Fruit fly (Drosophila melanogaster) whole organism, adult: ENCODE results near the gene CG5162.

Experiments
- CG1620 ChIP-seq: fragments of 200-800 bp; sonication (Bioruptor generic); optimal IDR thresholded peaks from 2 replicates; lab custom pipeline; 2016; ENCODE audit warnings: missing biosample characterization, missing genetic modification characterization
- CG33017 ChIP-seq: fragments of 200-800 bp; sonication (Bioruptor generic); optimal IDR thresholded peaks from 2 replicates; lab custom pipeline; 2018; ENCODE audit warnings: missing biosample characterization, mild to moderate bottlenecking, missing genetic modification characterization, moderate library complexity
- CG7045 ChIP-seq: fragments of 200-800 bp; sonication (Bioruptor generic); optimal IDR thresholded peaks from 2 replicates; lab custom pipeline; 2017; ENCODE audit warnings: missing biosample characterization, mild to moderate bottlenecking, missing genetic modification characterization
- CG7101 ChIP-seq: fragments of 200-800 bp; sonication (Bioruptor generic); optimal IDR thresholded peaks from 2 replicates; lab custom pipeline; 2018; ENCODE audit warnings: missing biosample characterization, mild to moderate bottlenecking, missing genetic modification characterization, moderate library complexity
- Clk ChIP-seq: fragments of 200-800 bp; sonication (Bioruptor generic); optimal IDR thresholded peaks from 2 replicates; lab custom pipeline; 2017; ENCODE audit warnings: missing biosample characterization, missing genetic modification characterization
- Crg-1 ChIP-seq: fragments of 200-800 bp; sonication (Bioruptor generic); optimal IDR thresholded peaks from 2 replicates; lab custom pipeline; 2016; ENCODE audit warnings: missing biosample characterization, missing genetic modification characterization
- bab1 ChIP-seq: fragments of 200-800 bp; sonication (Bioruptor generic); optimal IDR thresholded peaks from 3 replicates; lab custom pipeline; 2019; ENCODE audit warnings: missing biosample characterization, mild to moderate bottlenecking, missing genetic modification characterization, moderate library complexity
- cnc ChIP-seq, 2 experiments: fragments of >200 bp; optimal IDR thresholded peaks; 2 replicates each; lab custom pipeline; 2017
- kay ChIP-seq: fragments of 200-800 bp; sonication (Bioruptor generic); peaks from one replicate; lab custom pipeline; 2016; ENCODE audit warnings: missing biosample characterization, missing genetic modification characterization, borderline replicate concordance
- ovo ChIP-seq: fragments of 200-800 bp; sonication (Bioruptor generic); optimal IDR thresholded peaks from 2 replicates; lab custom pipeline; 2016; ENCODE audit warnings: missing biosample characterization, missing genetic modification characterization

DNA sequence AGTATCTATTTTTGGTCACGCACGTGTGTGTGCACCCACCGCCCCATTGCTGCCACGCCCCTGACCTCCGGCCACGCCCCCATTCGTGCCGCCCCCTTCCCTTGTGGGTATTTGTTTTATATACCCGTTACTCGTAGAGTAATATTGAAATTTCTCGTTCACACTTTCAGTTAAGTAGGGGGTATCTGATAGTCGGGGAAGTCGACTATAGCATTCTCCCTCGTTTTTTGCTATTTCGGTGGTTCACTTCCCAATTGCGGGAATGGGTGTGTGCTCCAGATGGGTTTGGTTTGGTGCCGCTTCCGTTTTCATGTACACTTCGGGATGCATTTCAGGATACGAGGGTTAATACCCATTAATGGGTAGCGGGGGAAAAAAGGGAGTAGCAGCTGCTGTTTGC, 47.8 kb upstream of the CG5162 start:
- no peak for TF ChIP-seq cnc (optimal IDR thresholded peaks at IDR 0.05; lab: Kevin White, UChicago)
- no peak for TF ChIP-seq kay
- TF ChIP-seq CG7045 (GFP tag; lab: Kevin White, UChicago), result no peak
- no peak for TF ChIP-seq CG33017 (tag; lab: Kevin White, UChicago)
- no peak for TF ChIP-seq CG7101 (tag; lab: Kevin White, UChicago)
- no peak for TF ChIP-seq ovo
- TF ChIP-seq bab1 (GFP tag; lab: Kevin White, UChicago), result no peak
- no peak for TF ChIP-seq Clk (GFP tag; lab: Kevin White, UChicago)
- TF ChIP-seq Crg-1 (GFP tag; lab: Kevin White, UChicago), result no peak
- no peak for TF ChIP-seq CG1620 (GFP tag; lab: Kevin White, UChicago)
